Fruit fly (Drosophila melanogaster): ENCODE data around the gene Neb-cGP.

DNA sequence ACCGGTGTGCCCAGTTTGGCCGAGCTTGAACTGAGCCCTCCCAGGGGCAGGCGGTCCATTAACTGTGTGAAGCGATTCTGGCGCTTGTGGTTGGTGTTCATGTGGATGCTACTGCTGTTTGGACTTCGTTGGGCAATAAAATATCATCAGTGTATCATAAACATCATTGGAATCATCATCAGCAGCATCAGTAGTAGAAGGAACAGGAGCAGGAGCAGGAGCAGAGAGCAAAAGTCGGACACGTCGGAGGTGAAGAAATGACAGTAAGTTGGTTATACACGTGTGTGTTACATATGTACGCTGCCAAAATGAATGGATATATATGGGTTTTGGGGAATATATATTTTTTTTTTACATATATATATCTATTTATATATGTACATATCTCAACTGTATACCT, 27.8 kb upstream of the Neb-cGP start, which contains the start of gene CG12640:
- TF ChIP-seq EcR (GFP tag; optimal IDR thresholded peaks at IDR 0.05): no peak
- TF ChIP-seq D1 (tag; optimal IDR thresholded peaks at IDR 0.05): no peak

Data from whole organism, pupa.